Fruit fly (Drosophila melanogaster): ENCODE data around the gene ImpL2.

ImpL2 gene

dm6 chr3L:4272167-4272773, 36.3 kb upstream of the ImpL2 start (continued):
- TF ChIP-seq ttk (GFP tag; IDR thresholded peaks at IDR 0.05) = no peak
- TF ChIP-seq sens (GFP tag) = peak; percentile 86
- TF ChIP-seq CG6765 (GFP tag; optimal IDR thresholded peaks at IDR 0.05) = no peak
- TF ChIP-seq zf30C (GFP tag; optimal IDR thresholded peaks at IDR 0.05) = no peak
- TF ChIP-seq sna (GFP tag; IDR thresholded peaks at IDR 0.05; ENCODE audit: partially characterized antibody) = no peak
- TF ChIP-seq CG15514 (GFP tag; optimal IDR thresholded peaks at IDR 0.05) = no peak
- no peak for TF ChIP-seq gt (GFP tag; IDR thresholded peaks at IDR 0.05)
- no peak for TF ChIP-seq aop (GFP tag; IDR thresholded peaks at IDR 0.05)
- TF ChIP-seq slbo (GFP tag; IDR thresholded peaks at IDR 0.05) = no peak
- TF ChIP-seq CG9932 (GFP tag; IDR thresholded peaks at IDR 0.05) = no peak
- TF ChIP-seq Max (GFP tag; optimal IDR thresholded peaks at IDR 0.05) = no peak
- TF ChIP-seq Pdp1 (GFP tag; optimal IDR thresholded peaks at IDR 0.05) = peak in 1 of 2 experiments; percentile 33
- TF ChIP-seq so (GFP tag; IDR thresholded peaks at IDR 0.05) = no peak
- TF ChIP-seq esg (GFP tag; conservative IDR thresholded peaks at IDR 0.05) = no peak
- no peak for TF ChIP-seq CG31388 (GFP tag; optimal IDR thresholded peaks at IDR 0.05)
- TF ChIP-seq gce (GFP tag; IDR thresholded peaks at IDR 0.05) = no peak
- no peak for TF ChIP-seq CG7928 (GFP tag; optimal IDR thresholded peaks at IDR 0.05)
- TF ChIP-seq HLH54F (GFP tag; optimal IDR thresholded peaks at IDR 0.05) = no peak
- TF ChIP-seq dm (GFP tag; optimal IDR thresholded peaks at IDR 0.05) = no peak
- no peak for TF ChIP-seq CG7963 (GFP tag; IDR thresholded peaks at IDR 0.05; ENCODE audit: partially characterized antibody)
- TF ChIP-seq Fer1 (GFP tag; optimal IDR thresholded peaks at IDR 0.05) = no peak
- no peak for TF ChIP-seq CG12071 (GFP tag; optimal IDR thresholded peaks at IDR 0.05)
- TF ChIP-seq CG5180 (GFP tag; optimal IDR thresholded peaks at IDR 0.05) = no peak
- TF ChIP-seq CG3847 (GFP tag; IDR thresholded peaks at IDR 0.05) = no peak
- no peak for TF ChIP-seq danr (GFP tag; IDR thresholded peaks at IDR 0.05)
- TF ChIP-seq Trl (optimal IDR thresholded peaks at IDR 0.05) = no peak
- no peak for TF ChIP-seq Trl (GFP tag; optimal IDR thresholded peaks at IDR 0.05)
- no peak for TF ChIP-seq CG4854 (GFP tag; optimal IDR thresholded peaks at IDR 0.05)
- no peak for TF ChIP-seq mam (GFP tag; optimal IDR thresholded peaks at IDR 0.05)
- TF ChIP-seq Poxn (GFP tag; IDR thresholded peaks at IDR 0.05) = no peak
- no peak for TF ChIP-seq sqz (GFP tag; optimal IDR thresholded peaks at IDR 0.05)
- TF ChIP-seq CG1233 (GFP tag; optimal IDR thresholded peaks at IDR 0.05) = peak; percentile 33
- no peak for TF ChIP-seq HLH3B (GFP tag; IDR thresholded peaks at IDR 0.05)
- TF ChIP-seq CG34376 (GFP tag; optimal IDR thresholded peaks at IDR 0.05) = no peak
- no peak for TF ChIP-seq Hsf (GFP tag; optimal IDR thresholded peaks at IDR 0.05)
- no peak for TF ChIP-seq wor (GFP tag; IDR thresholded peaks at IDR 0.05)
- no peak for TF ChIP-seq Fer2 (tag; optimal IDR thresholded peaks at IDR 0.05)
- TF ChIP-seq rib (GFP tag; IDR thresholded peaks at IDR 0.05) = no peak
- TF ChIP-seq Bdp1 (GFP tag; optimal IDR thresholded peaks at IDR 0.05) = no peak
- TF ChIP-seq Side (GFP tag; optimal IDR thresholded peaks at IDR 0.05) = peak; percentile 33
- peak; percentile 13 for TF ChIP-seq CG13424 (tag; optimal IDR thresholded peaks at IDR 0.05)
- TF ChIP-seq CG33557 (GFP tag; optimal IDR thresholded peaks at IDR 0.05) = peak; percentile 59
- no peak for TF ChIP-seq CG8924 (tag; optimal IDR thresholded peaks at IDR 0.05)
- TF ChIP-seq gsb-n (tag; optimal IDR thresholded peaks at IDR 0.05) = no peak
- TF ChIP-seq nmo (GFP tag; optimal IDR thresholded peaks at IDR 0.05) = no peak
- no peak for TF ChIP-seq pb (GFP tag; optimal IDR thresholded peaks at IDR 0.05)
- TF ChIP-seq B-H1 (GFP tag; IDR thresholded peaks at IDR 0.05) = no peak
- no peak for TF ChIP-seq hbn (GFP tag; IDR thresholded peaks at IDR 0.05; ENCODE audit: partially characterized antibody)
- TF ChIP-seq corto (GFP tag; optimal IDR thresholded peaks at IDR 0.05) = no peak
- no peak for TF ChIP-seq Aef1 (GFP tag; IDR thresholded peaks at IDR 0.05)
- TF ChIP-seq fd3F (GFP tag; optimal IDR thresholded peaks at IDR 0.05) = no peak
- no peak for TF ChIP-seq CG17568 (GFP tag; optimal IDR thresholded peaks at IDR 0.05)

Data from whole organism, embryonic.